Worm (Caenorhabditis elegans) whole organism, L4 larva: ENCODE results near the gene F08D12.3.
A peak's percentile ranks its signal among the peaks of the same experiment; 100 is the strongest.

Source experiments
- D1046.2 ChIP-seq: fragments of 200-800 bp; sonication (Bioruptor generic); IDR thresholded peaks from 2 replicates; pipeline ENCODE4 v1.3.6; 2022; ENCODE audit warnings: missing genetic modification characterization, missing compliant biosample characterization
- F10B5.3 ChIP-seq: sonication (generic microtip); optimal IDR thresholded peaks from 2 replicates; lab custom pipeline; 2016; ENCODE audit warnings: mild to moderate bottlenecking, missing genetic modification characterization, missing compliant biosample characterization
- F37D6.2 ChIP-seq: sonication (generic microtip); optimal IDR thresholded peaks from 2 replicates; lab custom pipeline; 2016; ENCODE audit warnings: mild to moderate bottlenecking, missing genetic modification characterization, missing compliant biosample characterization
- F49E8.2 ChIP-seq: sonication (generic microtip); optimal IDR thresholded peaks from 2 replicates; lab custom pipeline; 2016; ENCODE audit warnings: missing compliant biosample characterization, mild to moderate bottlenecking, missing genetic modification characterization, borderline replicate concordance
- T20F7.1 ChIP-seq: fragments of 200-800 bp; sonication (Bioruptor generic); optimal IDR thresholded peaks from 2 replicates; lab custom pipeline; 2018; ENCODE audit warnings: mild to moderate bottlenecking, missing genetic modification characterization, missing compliant biosample characterization
- T26A8.4 ChIP-seq: fragments of 200-800 bp; sonication (Bioruptor generic); IDR thresholded peaks from 2 replicates; pipeline ENCODE4 v1.3.6; 2022; ENCODE audit warnings: missing genetic modification characterization, missing compliant biosample characterization
- Y105C5A.15 ChIP-seq: fragments of 200-800 bp; sonication (Bioruptor generic); IDR thresholded peaks from 2 replicates; pipeline ENCODE4 v1.3.6; 2022; ENCODE audit warnings: missing genetic modification characterization, missing compliant biosample characterization
- Y48G9A.11 ChIP-seq: fragments of 200-800 bp; sonication (Bioruptor generic); IDR thresholded peaks from 2 replicates; pipeline ENCODE4 v1.3.6; 2022; ENCODE audit warnings: missing genetic modification reagents, missing genetic modification characterization, missing compliant biosample characterization
- Y5F2A.4 ChIP-seq: fragments of 200-800 bp; sonication (Bioruptor generic); optimal IDR thresholded peaks from 2 replicates; lab custom pipeline; 2018; ENCODE audit warnings: mild to moderate bottlenecking, missing genetic modification characterization, missing compliant biosample characterization
- ZK546.5 ChIP-seq, 2 experiments: sonication (generic microtip); optimal IDR thresholded peaks; 2 replicates each; lab custom pipeline; 2017; ENCODE audit warnings: missing biosample characterization in 2 of 2, missing genetic modification characterization in 2 of 2
- aly-2 ChIP-seq: sonication (generic microtip); optimal IDR thresholded peaks from 2 replicates; lab custom pipeline; 2018; ENCODE audit warnings: missing biosample characterization, missing genetic modification characterization
- ama-1 ChIP-seq: fragments of 150-350 bp; optimal IDR thresholded peaks from 2 replicates; lab custom pipeline; 2014; ENCODE audit warnings: inconsistent platforms, mixed read lengths
- arid-1 ChIP-seq: fragments of 200-800 bp; sonication (Bioruptor generic); conservative IDR thresholded peaks from 2 replicates; pipeline ENCODE4 v1.3.6; 2022; ENCODE audit warnings: missing genetic modification reagents, missing genetic modification characterization, missing compliant biosample characterization
- ceh-20 ChIP-seq: fragments of 200-800 bp; sonication (Bioruptor generic); IDR thresholded peaks from 2 replicates; pipeline ENCODE4 v1.3.6; 2022; ENCODE audit warnings: missing genetic modification reagents, missing genetic modification characterization, missing compliant biosample characterization
- ceh-28 ChIP-seq: fragments of 150-350 bp; optimal IDR thresholded peaks from 2 replicates; lab custom pipeline; 2014; ENCODE audit warnings: missing biosample characterization, missing genetic modification reagents, missing genetic modification characterization
- ceh-62 ChIP-seq: sonication (generic microtip); optimal IDR thresholded peaks from 2 replicates; lab custom pipeline; 2017; ENCODE audit warnings: missing biosample characterization, missing genetic modification characterization
- ceh-82 ChIP-seq: sonication (generic microtip); optimal IDR thresholded peaks from 2 replicates; lab custom pipeline; 2017; ENCODE audit warnings: missing biosample characterization, missing genetic modification characterization
- daf-12 ChIP-seq: fragments of 150-350 bp; optimal IDR thresholded peaks from 2 replicates; lab custom pipeline; 2014; ENCODE audit warnings: missing biosample characterization, missing genetic modification reagents, missing genetic modification characterization
- daf-16 ChIP-seq, 3 experiments: sonication (generic microtip); optimal IDR thresholded peaks; 2 replicates each; lab custom pipeline; 2016 to 2017; ENCODE audit warnings: missing genetic modification characterization in 3 of 3, missing genetic modification reagents in 3 of 3, mild to moderate bottlenecking in 2 of 3, missing compliant biosample characterization in 2 of 3, missing biosample characterization in 1 of 3, moderate library complexity in 1 of 3
- dmd-9 ChIP-seq: fragments of 200-800 bp; sonication (Bioruptor generic); IDR thresholded peaks from 2 replicates; pipeline ENCODE4 v1.3.6; 2022; ENCODE audit warnings: missing genetic modification reagents, missing genetic modification characterization, missing compliant biosample characterization
- egl-27 ChIP-seq: sonication (generic microtip); optimal IDR thresholded peaks from 3 replicates; lab custom pipeline; 2017; ENCODE audit warnings: missing biosample characterization, missing genetic modification reagents, missing genetic modification characterization
- egl-43 ChIP-seq: fragments of 200-800 bp; sonication (Bioruptor generic); IDR thresholded peaks from 2 replicates; pipeline ENCODE4 v1.3.6; 2022; ENCODE audit warnings: missing genetic modification reagents, missing genetic modification characterization, missing compliant biosample characterization
- hlh-30 ChIP-seq: sonication (generic microtip); optimal IDR thresholded peaks from 2 replicates; lab custom pipeline; 2017; ENCODE audit warnings: antibody characterized with exemption, mild to moderate bottlenecking, missing genetic modification characterization, missing compliant biosample characterization; ENCODE audit not compliant: insufficient read depth
- hmg-1.1 ChIP-seq: fragments of 200-800 bp; sonication (Bioruptor generic); IDR thresholded peaks from 2 replicates; pipeline ENCODE4 v1.3.6; 2022; ENCODE audit warnings: missing genetic modification reagents, missing genetic modification characterization, missing compliant biosample characterization
- lim-7 ChIP-seq: fragments of 200-800 bp; sonication (Bioruptor generic); IDR thresholded peaks from 2 replicates; pipeline ENCODE4 v1.3.6; 2022; ENCODE audit warnings: missing genetic modification characterization, missing compliant biosample characterization
- lin-1 ChIP-seq: fragments of 200-800 bp; sonication (Bioruptor generic); IDR thresholded peaks from 2 replicates; pipeline ENCODE4 v1.3.6; 2022; ENCODE audit warnings: missing genetic modification reagents, missing genetic modification characterization, missing compliant biosample characterization
- lin-13 ChIP-seq: fragments of 150-350 bp; optimal IDR thresholded peaks from 2 replicates; lab custom pipeline; 2014; ENCODE audit warnings: missing biosample characterization, missing genetic modification reagents, missing genetic modification characterization
- lin-15B ChIP-seq: fragments of 150-350 bp; sonication (generic microtip); optimal IDR thresholded peaks from 3 replicates; lab custom pipeline; 2014; ENCODE audit warnings: missing biosample characterization, missing genetic modification characterization
- lin-38 ChIP-seq: fragments of 200-800 bp; sonication (Bioruptor generic); IDR thresholded peaks from 2 replicates; pipeline ENCODE4 v1.3.6; 2022; ENCODE audit warnings: missing genetic modification reagents, missing genetic modification characterization, missing compliant biosample characterization
- lin-39 ChIP-seq: fragments of 150-350 bp; optimal IDR thresholded peaks from 2 replicates; lab custom pipeline; 2014; ENCODE audit warnings: missing biosample characterization, missing genetic modification reagents, missing genetic modification characterization
- lir-3 ChIP-seq: sonication (generic microtip); optimal IDR thresholded peaks from 2 replicates; lab custom pipeline; 2016; ENCODE audit warnings: mild to moderate bottlenecking, missing genetic modification characterization, missing compliant biosample characterization
- madf-5 ChIP-seq, 2 experiments: fragments of 200-800 bp; sonication (Bioruptor generic); IDR thresholded peaks; 2 replicates each; pipeline ENCODE4 v1.3.6; 2022; ENCODE audit warnings: missing compliant biosample characterization in 2 of 2, missing genetic modification characterization in 2 of 2
- madf-9 ChIP-seq: fragments of 200-800 bp; sonication (Bioruptor generic); conservative IDR thresholded peaks from 2 replicates; pipeline ENCODE4 v1.3.6; 2022; ENCODE audit warnings: missing genetic modification reagents, missing genetic modification characterization, missing compliant biosample characterization
- mdl-1 ChIP-seq, 2 experiments: fragments of 150-350 bp in 1 of 2; sonication (generic microtip) in 1 of 2; optimal IDR thresholded peaks; 2 replicates each; lab custom pipeline; 2014 to 2017; ENCODE audit warnings: missing biosample characterization in 2 of 2, missing genetic modification characterization in 2 of 2
- mep-1 ChIP-seq: fragments of 150-350 bp; sonication (generic microtip); optimal IDR thresholded peaks from 3 replicates; lab custom pipeline; 2014; ENCODE audit warnings: missing biosample characterization, missing genetic modification characterization
- mes-2 ChIP-seq: sonication (generic microtip); optimal IDR thresholded peaks from 2 replicates; lab custom pipeline; 2016; ENCODE audit warnings: missing genotype, mild to moderate bottlenecking, missing genetic modification characterization, missing compliant biosample characterization; ENCODE audit not compliant: poor library complexity, severe bottlenecking
- nhr-10 ChIP-seq: fragments of 150-350 bp; optimal IDR thresholded peaks from 2 replicates; lab custom pipeline; 2014; ENCODE audit warnings: missing biosample characterization, missing genetic modification characterization
- nhr-11 ChIP-seq: fragments of 150-350 bp; optimal IDR thresholded peaks from 2 replicates; lab custom pipeline; 2014; ENCODE audit warnings: missing biosample characterization, missing genetic modification characterization
- nhr-111 ChIP-seq: fragments of 200-800 bp; sonication (Bioruptor generic); optimal IDR thresholded peaks from 2 replicates; lab custom pipeline; 2018; ENCODE audit warnings: mild to moderate bottlenecking, missing genetic modification characterization, missing compliant biosample characterization
- nhr-25 ChIP-seq: sonication (generic microtip); optimal IDR thresholded peaks from 2 replicates; lab custom pipeline; 2017; ENCODE audit warnings: missing genetic modification characterization, mild to moderate bottlenecking, missing compliant biosample characterization, antibody characterized with exemption, moderate library complexity, borderline replicate concordance; ENCODE audit not compliant: insufficient read depth
- nhr-48 ChIP-seq: sonication (generic microtip); optimal IDR thresholded peaks from 2 replicates; lab custom pipeline; 2016; ENCODE audit warnings: mild to moderate bottlenecking, missing genetic modification characterization, missing compliant biosample characterization
- nhr-6 ChIP-seq: fragments of 150-350 bp; optimal IDR thresholded peaks from 2 replicates; lab custom pipeline; 2014; ENCODE audit warnings: missing biosample characterization, missing genetic modification characterization
- nhr-76 ChIP-seq: fragments of 150-350 bp; optimal IDR thresholded peaks from 2 replicates; lab custom pipeline; 2014; ENCODE audit warnings: missing biosample characterization, missing genetic modification characterization
- nhr-77 ChIP-seq: fragments of 150-350 bp; optimal IDR thresholded peaks from 2 replicates; lab custom pipeline; 2014; ENCODE audit warnings: missing biosample characterization, missing genetic modification characterization
- pqm-1 ChIP-seq: sonication (generic microtip); optimal IDR thresholded peaks from 2 replicates; lab custom pipeline; 2017; ENCODE audit warnings: missing biosample characterization, missing genetic modification characterization
- rbr-2 ChIP-seq: sonication (generic microtip); optimal IDR thresholded peaks from 2 replicates; lab custom pipeline; 2016; ENCODE audit warnings: missing genotype, missing genetic modification characterization, missing compliant biosample characterization
- saeg-2 ChIP-seq: fragments of 200-800 bp; sonication (Bioruptor generic); IDR thresholded peaks from 2 replicates; pipeline ENCODE4 v1.3.6; 2022; ENCODE audit warnings: missing genetic modification reagents, missing genetic modification characterization, missing compliant biosample characterization
- sdz-12 ChIP-seq: fragments of 200-800 bp; sonication (Bioruptor generic); optimal IDR thresholded peaks from 2 replicates; lab custom pipeline; 2018; ENCODE audit warnings: mild to moderate bottlenecking, missing genetic modification characterization, missing compliant biosample characterization
- snpc-4 ChIP-seq: fragments of 150-350 bp; optimal IDR thresholded peaks from 2 replicates; lab custom pipeline; 2014; ENCODE audit warnings: missing biosample characterization, missing genetic modification characterization
- unc-130 ChIP-seq: sonication (generic microtip); optimal IDR thresholded peaks from 2 replicates; lab custom pipeline; 2016; ENCODE audit warnings: missing genetic modification reagents, missing genetic modification characterization, missing compliant biosample characterization
- zip-2 ChIP-seq: fragments of 150-350 bp; optimal IDR thresholded peaks from 2 replicates; lab custom pipeline; 2014; ENCODE audit warnings: missing biosample characterization, missing genetic modification characterization

F08D12.3 gene

DNA sequence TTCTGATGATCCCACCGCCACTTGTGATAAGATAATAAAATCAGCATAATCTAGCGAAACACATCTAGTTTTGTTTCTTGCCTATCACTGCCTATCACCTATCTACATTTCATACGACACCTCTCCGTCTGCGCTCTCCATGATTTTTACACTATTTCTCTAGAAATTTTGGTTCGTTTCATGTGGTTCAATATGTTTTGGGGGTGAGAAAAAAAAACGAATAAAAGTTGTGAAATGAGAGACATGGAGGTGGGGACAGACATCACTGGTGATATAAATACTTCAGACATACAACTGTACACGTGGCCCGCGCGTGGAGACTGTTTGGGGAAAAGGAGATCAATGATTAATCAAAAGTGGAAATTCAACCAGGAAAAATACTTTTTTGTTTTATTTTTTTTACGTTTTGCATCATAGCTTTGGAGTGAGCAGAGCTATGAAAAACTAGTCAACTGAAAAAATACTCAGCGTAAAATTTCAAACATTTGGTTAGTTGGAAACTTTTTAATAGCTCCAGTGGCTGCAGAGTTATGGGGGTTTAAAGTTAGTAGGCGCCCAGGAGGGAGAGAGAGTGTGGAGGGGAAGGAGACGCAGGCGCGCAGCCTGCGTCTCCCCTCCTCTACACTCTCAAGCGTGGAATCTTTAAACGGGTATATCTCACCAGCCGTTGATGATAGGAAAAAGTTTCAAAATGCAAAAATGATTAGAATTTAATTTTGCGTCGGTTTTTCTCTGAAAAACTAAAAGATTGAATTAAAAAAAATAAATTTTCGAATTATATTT lies 23.6 kb downstream of the F08D12.3 start (continued):
- TF ChIP-seq nhr-25 (tag; lab: Kevin White, UChicago), result no peak
- TF ChIP-seq aly-2 (tag; lab: Kevin White, UChicago), result no peak
- TF ChIP-seq egl-27 (tag; lab: Kevin White, UChicago), result no peak
- TF ChIP-seq mep-1 (tag; lab: Kevin White, UChicago), result peak; percentile 16
- no peak for TF ChIP-seq ceh-20 (GFP tag; lab: Robert Waterston, UW)
- no peak for TF ChIP-seq nhr-77 (tag; lab: Kevin White, UChicago)
- no peak for TF ChIP-seq ZK546.5 (tag; optimal IDR thresholded peaks at IDR 0.05; lab: Kevin White, UChicago)
- no peak for TF ChIP-seq nhr-10 (tag; lab: Kevin White, UChicago)
- no peak for TF ChIP-seq nhr-111 (GFP tag; lab: Kevin White, UChicago)
- TF ChIP-seq pqm-1 (tag; lab: Kevin White, UChicago), result peak; percentile 82
- no peak for TF ChIP-seq rbr-2 (tag; lab: Kevin White, UChicago)
- no peak for TF ChIP-seq Y105C5A.15
- no peak for TF ChIP-seq dmd-9 (GFP tag; lab: Robert Waterston, UW)
- TF ChIP-seq lin-15B (tag; lab: Kevin White, UChicago), result no peak
- TF ChIP-seq arid-1, result no peak
- peak; percentile 64 for TF ChIP-seq hlh-30 (tag; lab: Kevin White, UChicago)
- no peak for TF ChIP-seq sdz-12 (GFP tag; lab: Kevin White, UChicago)
- TF ChIP-seq nhr-11 (tag; lab: Kevin White, UChicago), result no peak
- TF ChIP-seq ceh-82 (tag; lab: Kevin White, UChicago), result no peak
- TF ChIP-seq T26A8.4, result no peak
- TF ChIP-seq hmg-1.1 (GFP tag; lab: Robert Waterston, UW), result no peak
- TF ChIP-seq saeg-2 (GFP tag; lab: Robert Waterston, UW), result no peak
- no peak for TF ChIP-seq lir-3
- TF ChIP-seq T20F7.1 (GFP tag; lab: Kevin White, UChicago), result no peak
- TF ChIP-seq madf-9 (GFP tag; lab: Robert Waterston, UW), result no peak
- no peak for TF ChIP-seq daf-12 (tag; lab: Kevin White, UChicago)
- TF ChIP-seq ceh-62, result no peak
- TF ChIP-seq nhr-6 (tag; lab: Kevin White, UChicago), result no peak
- no peak for TF ChIP-seq mdl-1 (tag; optimal IDR thresholded peaks at IDR 0.05; lab: Kevin White, UChicago)
- TF ChIP-seq madf-5 (GFP tag; IDR thresholded peaks at IDR 0.05; lab: Robert Waterston, UW), result no peak
- peak; percentile 70 for TF ChIP-seq nhr-48 (tag; lab: Kevin White, UChicago)
- no peak for TF ChIP-seq ceh-28 (tag; lab: Kevin White, UChicago)
- no peak for TF ChIP-seq unc-130 (GFP tag; lab: Kevin White, UChicago)
- TF ChIP-seq egl-43, result no peak
- TF ChIP-seq Y48G9A.11 (GFP tag; lab: Robert Waterston, UW), result no peak
- TF ChIP-seq F37D6.2, result no peak
- no peak for TF ChIP-seq zip-2 (tag; lab: Kevin White, UChicago)
- TF ChIP-seq Y5F2A.4 (GFP tag; lab: Kevin White, UChicago), result no peak
- no peak for TF ChIP-seq nhr-76 (tag; lab: Kevin White, UChicago)
- TF ChIP-seq D1046.2 (GFP tag; lab: Robert Waterston, UW), result no peak
- no peak for TF ChIP-seq F10B5.3 (tag; lab: Kevin White, UChicago)
- TF ChIP-seq lin-39 (tag; lab: Kevin White, UChicago), result no peak
- no peak for TF ChIP-seq lin-13
- no peak for TF ChIP-seq ama-1 (lab: Kevin White, UChicago)
- TF ChIP-seq F49E8.2 (tag; lab: Kevin White, UChicago), result no peak
- no peak for TF ChIP-seq daf-16 (GFP tag; optimal IDR thresholded peaks at IDR 0.05; lab: Kevin White, UChicago)
- peak; percentile 54 for TF ChIP-seq daf-16 (tag; optimal IDR thresholded peaks at IDR 0.05; lab: Kevin White, UChicago)
- no peak for TF ChIP-seq snpc-4 (tag; lab: Kevin White, UChicago)
- TF ChIP-seq lin-38 (GFP tag; lab: Robert Waterston, UW), result no peak
- no peak for TF ChIP-seq lim-7 (GFP tag; lab: Robert Waterston, UW)
- no peak for TF ChIP-seq mes-2 (tag; lab: Kevin White, UChicago)
- no peak for TF ChIP-seq lin-1 (GFP tag; lab: Robert Waterston, UW)
